Fruit fly (Drosophila melanogaster): ENCODE data around the gene TwdlS.

TwdlS gene

DNA sequence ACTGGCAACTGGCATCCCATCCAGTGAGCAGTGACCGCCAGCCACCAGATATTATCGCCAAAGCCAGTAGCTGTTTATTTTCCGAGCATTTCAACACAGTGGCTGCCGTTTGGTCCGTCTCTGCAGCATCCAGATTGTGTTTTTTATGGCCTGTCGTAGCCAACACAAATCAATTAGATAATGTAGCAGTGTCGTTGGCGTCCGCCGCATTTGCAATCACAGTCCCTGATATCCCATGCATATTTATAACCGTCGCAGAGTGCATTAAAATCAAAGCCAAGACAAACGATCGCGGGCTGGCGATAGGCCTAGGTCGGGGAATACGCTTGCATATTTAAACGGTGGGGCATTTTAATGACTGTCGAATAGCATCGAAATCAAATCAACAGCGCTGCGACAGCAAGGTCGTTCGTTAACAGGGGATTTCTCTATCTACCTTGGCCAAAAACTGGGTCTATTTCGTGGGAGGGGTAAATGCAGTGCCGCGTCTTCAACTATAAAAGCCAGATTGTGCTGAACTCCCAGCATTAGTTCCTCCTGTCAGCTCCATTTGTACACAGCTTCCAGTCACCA, 3.1 kb downstream of the TwdlS start, which contains the start of gene TwdlD:
Gene TwdlD (plus strand): TSS at position 523 of the 573 bp plus-strand sequence.
- no peak for TF ChIP-seq noc (tag; optimal IDR thresholded peaks at IDR 0.05)

DNA sequence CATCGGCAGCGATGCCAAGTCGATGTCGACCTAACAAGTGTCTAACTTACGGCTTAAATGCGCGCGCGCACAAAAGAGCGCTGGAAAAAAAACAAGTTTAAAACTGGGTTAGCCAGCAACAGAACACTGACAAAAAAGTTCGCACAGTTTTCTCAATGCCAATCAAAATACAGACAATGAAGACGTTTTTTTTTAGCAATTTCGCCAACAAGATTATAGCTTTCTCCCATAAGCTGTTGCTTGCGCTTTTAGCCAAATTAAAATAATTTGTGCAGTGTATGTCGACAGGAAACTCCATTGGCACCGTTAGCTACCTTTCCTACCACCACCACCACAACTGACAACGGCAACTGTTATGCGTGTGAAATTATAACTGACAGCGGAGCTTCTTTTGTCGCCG, 18.1 kb downstream of the TwdlS start:
- TF ChIP-seq noc (tag; optimal IDR thresholded peaks at IDR 0.05) = no peak

DNA sequence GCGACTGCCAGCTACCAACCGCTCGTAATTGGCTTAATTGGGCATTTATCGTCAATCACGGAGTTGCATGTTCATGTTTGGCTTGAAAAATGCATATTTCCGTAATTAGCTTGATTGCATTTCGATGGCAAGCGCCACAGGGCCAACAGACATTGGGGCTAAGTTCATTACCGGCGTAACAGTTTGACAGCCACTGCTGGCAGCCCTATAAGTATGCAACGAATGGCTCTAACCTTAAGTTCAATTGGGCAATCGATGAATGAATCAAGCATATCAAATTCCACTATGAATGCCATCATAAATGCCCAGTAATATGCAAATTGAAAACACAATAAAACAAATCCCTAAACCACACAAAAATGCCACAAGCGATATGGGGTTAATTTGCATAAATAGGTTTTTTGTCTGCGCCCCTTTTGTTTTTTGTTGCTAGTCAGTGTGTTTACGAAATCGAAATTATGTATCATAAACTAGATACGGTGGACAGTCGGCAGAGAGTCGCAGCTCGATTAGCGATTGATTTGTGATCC, 19.0 kb downstream of the TwdlS start:
- no peak for TF ChIP-seq noc (tag; optimal IDR thresholded peaks at IDR 0.05)

DNA sequence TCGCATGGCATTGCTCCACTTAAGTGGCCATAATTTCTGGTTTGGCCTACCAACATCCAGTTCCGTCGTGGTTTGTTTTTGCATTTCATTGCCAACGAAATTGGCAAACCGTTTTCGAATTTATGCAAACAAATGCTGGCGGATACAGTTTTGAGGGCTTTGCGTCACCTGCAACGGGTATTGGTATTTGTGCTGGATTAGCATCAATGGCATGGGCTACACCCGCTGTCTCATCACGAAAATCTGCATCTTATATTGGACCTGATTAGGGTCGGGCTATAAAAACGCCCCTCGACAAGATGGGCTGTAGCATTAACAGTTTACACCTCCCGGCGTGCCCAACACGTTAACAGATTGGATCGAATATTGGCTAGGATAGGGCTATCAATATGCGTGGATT, 19.7 kb downstream of the TwdlS start, which contains the start of gene Tb:
Gene Tb (plus strand): TSS at position 301 of the 400 bp plus-strand sequence.
- TF ChIP-seq noc (tag; optimal IDR thresholded peaks at IDR 0.05) = no peak

DNA sequence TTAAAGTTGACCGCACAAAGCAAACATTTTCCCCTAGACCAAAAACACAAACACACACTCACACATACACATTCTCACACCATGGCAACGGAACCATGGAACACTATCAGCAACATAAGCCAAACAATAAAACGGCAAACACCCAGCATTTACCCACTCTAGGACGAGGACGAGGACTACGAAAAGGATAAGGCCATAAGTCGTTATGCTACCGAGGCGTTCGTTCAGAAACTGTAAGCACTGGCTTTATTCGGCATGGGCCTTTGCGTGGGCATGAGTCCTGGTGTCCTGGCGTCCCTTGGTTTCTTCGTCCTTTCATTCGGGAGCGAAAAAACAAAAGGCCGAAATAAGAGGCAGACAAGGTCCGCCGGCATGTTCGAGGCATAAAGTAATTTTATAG, 33.8 kb downstream of the TwdlS start:
- no peak for TF ChIP-seq noc (tag; optimal IDR thresholded peaks at IDR 0.05)

DNA sequence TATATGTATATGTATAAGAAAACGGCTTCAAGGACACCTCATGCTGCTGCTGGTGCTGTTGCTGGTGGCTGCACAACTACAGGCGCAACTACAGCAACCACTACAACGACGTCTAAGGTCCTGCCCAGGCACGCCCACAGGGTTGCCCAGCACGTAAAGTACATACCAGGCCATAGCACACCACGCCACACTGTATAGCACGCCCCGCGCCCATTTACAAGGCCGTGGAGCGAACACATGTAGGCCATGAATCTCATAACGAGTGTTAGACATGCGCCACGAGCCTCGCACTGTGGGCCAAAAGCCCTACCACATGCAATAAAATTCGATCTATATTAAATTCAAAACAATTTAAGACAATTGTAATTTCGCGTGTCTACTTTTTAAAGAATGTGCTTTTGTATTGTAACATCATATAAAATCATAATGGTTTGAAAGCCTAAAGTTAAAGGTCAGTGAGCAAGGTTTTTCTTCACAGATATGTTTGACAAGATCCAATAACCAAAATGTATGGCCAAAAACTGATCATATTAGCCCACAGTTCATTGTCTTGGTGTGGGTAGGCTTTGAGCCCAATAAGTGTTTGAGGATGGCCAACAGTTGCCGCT, 35.1 kb downstream of the TwdlS start:
- no peak for TF ChIP-seq noc (tag; optimal IDR thresholded peaks at IDR 0.05)

DNA sequence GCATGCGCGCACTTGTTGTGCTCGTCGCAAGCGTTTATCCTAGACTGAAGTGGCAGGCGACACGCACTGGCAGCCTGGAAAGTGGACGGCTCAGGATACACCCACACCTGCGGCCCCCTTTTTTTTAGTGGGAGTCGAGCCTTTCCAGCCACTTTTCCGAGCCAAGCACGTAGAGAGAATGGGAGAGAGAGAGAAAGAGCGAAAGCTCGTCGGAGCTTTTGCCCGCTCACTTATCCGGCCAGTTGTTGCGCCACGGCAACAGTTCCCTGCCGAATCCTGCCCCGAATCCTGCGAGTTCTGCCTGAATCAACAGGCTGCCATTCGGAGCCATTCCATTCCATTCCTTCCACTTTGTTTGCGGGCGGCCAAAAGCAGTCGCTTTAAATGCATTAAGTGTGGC, 45.5 kb downstream of the TwdlS start, which contains the start of gene beat-VII:
Gene beat-VII (minus strand): TSS at position 20 of the 400 bp plus-strand sequence.
- no peak for TF ChIP-seq noc (tag; optimal IDR thresholded peaks at IDR 0.05)

All from whole organism, larva.